Fruit fly (Drosophila melanogaster) whole organism, pupa: Measurements from ENCODE around the gene CG14187.

Experiments used
- CG10348 ChIP-seq: fragments of 200-800 bp; sonication (Bioruptor generic); IDR thresholded peaks from 2 replicates; pipeline ENCODE4 v1.3.6; 2022; ENCODE audit warnings: missing biosample characterization, missing genetic modification characterization
- CG12605 ChIP-seq: fragments of 200-800 bp; sonication (Bioruptor generic); IDR thresholded peaks from 2 replicates; pipeline ENCODE4 v1.3.6; 2022; ENCODE audit warnings: missing biosample characterization, missing genetic modification characterization
- CG13204 ChIP-seq: fragments of 200-800 bp; sonication (Bioruptor generic); optimal IDR thresholded peaks from 2 replicates; lab custom pipeline; 2018; ENCODE audit warnings: missing biosample characterization, mild to moderate bottlenecking, missing genetic modification characterization, moderate library complexity
- CG14655 ChIP-seq: fragments of 200-800 bp; sonication (Bioruptor generic); optimal IDR thresholded peaks from 3 replicates; lab custom pipeline; 2017; ENCODE audit warnings: mild to moderate bottlenecking, missing biosample characterization, missing genetic modification reagents, missing genetic modification characterization
- CG15710 ChIP-seq: fragments of 200-800 bp; sonication (Bioruptor generic); optimal IDR thresholded peaks from 2 replicates; lab custom pipeline; 2018; ENCODE audit warnings: missing biosample characterization, mild to moderate bottlenecking, missing genetic modification characterization, moderate library complexity
- CG17806 ChIP-seq: fragments of 200-800 bp; sonication (Bioruptor generic); optimal IDR thresholded peaks from 2 replicates; lab custom pipeline; 2018; ENCODE audit warnings: missing biosample characterization, mild to moderate bottlenecking, missing genetic modification characterization, moderate library complexity
- CG32121 ChIP-seq: fragments of 200-800 bp; sonication (Bioruptor generic); IDR thresholded peaks from 2 replicates; pipeline ENCODE4 v1.3.6; 2022; ENCODE audit warnings: missing biosample characterization, missing genetic modification characterization
- CG34367 ChIP-seq: fragments of 200-800 bp; sonication (Bioruptor generic); optimal IDR thresholded peaks from 2 replicates; lab custom pipeline; 2018; ENCODE audit warnings: missing biosample characterization, mild to moderate bottlenecking, missing genetic modification characterization
- CG4496 ChIP-seq: fragments of 200-800 bp; sonication (Bioruptor generic); IDR thresholded peaks from 3 replicates; pipeline ENCODE4 v1.3.6; 2022; ENCODE audit warnings: missing biosample characterization, missing genetic modification characterization
- CG8159 ChIP-seq: fragments of 200-800 bp; sonication (Bioruptor generic); optimal IDR thresholded peaks from 3 replicates; lab custom pipeline; 2018; ENCODE audit warnings: missing biosample characterization, mild to moderate bottlenecking, missing genetic modification characterization, moderate library complexity
- CG8301 ChIP-seq: fragments of 200-800 bp; sonication (Bioruptor generic); optimal IDR thresholded peaks from 2 replicates; lab custom pipeline; 2018; ENCODE audit warnings: missing biosample characterization, mild to moderate bottlenecking, missing genetic modification characterization
- CG9948 ChIP-seq: fragments of 200-800 bp; sonication (Bioruptor generic); optimal IDR thresholded peaks from 2 replicates; lab custom pipeline; 2018; ENCODE audit warnings: missing biosample characterization, mild to moderate bottlenecking, missing genetic modification characterization, moderate library complexity
- D1 ChIP-seq: fragments of 200-800 bp; sonication (Bioruptor generic); optimal IDR thresholded peaks from 2 replicates; lab custom pipeline; 2018; ENCODE audit warnings: missing biosample characterization, mild to moderate bottlenecking, missing genetic modification characterization, moderate library complexity
- EcR ChIP-seq: fragments of 200-800 bp; sonication (Bioruptor generic); optimal IDR thresholded peaks from 3 replicates; lab custom pipeline; 2019; ENCODE audit warnings: missing biosample characterization, missing genetic modification characterization, mild to moderate bottlenecking, moderate library complexity, missing genetic modification reagents
- Ets98B ChIP-seq: fragments of 200-800 bp; sonication (Bioruptor generic); IDR thresholded peaks from 2 replicates; pipeline ENCODE4 v1.3.6; 2022; ENCODE audit warnings: missing biosample characterization, missing genetic modification characterization
- Pif1A ChIP-seq: fragments of 200-800 bp; sonication (Bioruptor generic); optimal IDR thresholded peaks from 3 replicates; lab custom pipeline; 2016; ENCODE audit warnings: missing biosample characterization, missing genetic modification characterization
- Pif1B ChIP-seq: fragments of 200-800 bp; sonication (Bioruptor generic); optimal IDR thresholded peaks from 3 replicates; lab custom pipeline; 2016; ENCODE audit warnings: missing biosample characterization, missing genetic modification characterization
- Snoo ChIP-seq: fragments of 200-800 bp; sonication (Bioruptor generic); optimal IDR thresholded peaks from 3 replicates; lab custom pipeline; 2017; ENCODE audit warnings: missing biosample characterization, mild to moderate bottlenecking, missing genetic modification characterization, inconsistent platforms
- fd96Ca ChIP-seq: fragments of 200-800 bp; sonication (Bioruptor generic); IDR thresholded peaks from 3 replicates; pipeline ENCODE4 v1.3.6; 2022; ENCODE audit warnings: missing biosample characterization, missing genetic modification characterization
- gl ChIP-seq: fragments of 200-800 bp; sonication (Bioruptor generic); optimal IDR thresholded peaks from 2 replicates; lab custom pipeline; 2018; ENCODE audit warnings: missing biosample characterization, mild to moderate bottlenecking, missing genetic modification characterization
- rn ChIP-seq: fragments of 200-800 bp; sonication (Bioruptor generic); IDR thresholded peaks from 2 replicates; pipeline ENCODE4 v1.3.6; 2022; ENCODE audit warnings: missing biosample characterization, missing genetic modification characterization

Gene CG14187

DNA sequence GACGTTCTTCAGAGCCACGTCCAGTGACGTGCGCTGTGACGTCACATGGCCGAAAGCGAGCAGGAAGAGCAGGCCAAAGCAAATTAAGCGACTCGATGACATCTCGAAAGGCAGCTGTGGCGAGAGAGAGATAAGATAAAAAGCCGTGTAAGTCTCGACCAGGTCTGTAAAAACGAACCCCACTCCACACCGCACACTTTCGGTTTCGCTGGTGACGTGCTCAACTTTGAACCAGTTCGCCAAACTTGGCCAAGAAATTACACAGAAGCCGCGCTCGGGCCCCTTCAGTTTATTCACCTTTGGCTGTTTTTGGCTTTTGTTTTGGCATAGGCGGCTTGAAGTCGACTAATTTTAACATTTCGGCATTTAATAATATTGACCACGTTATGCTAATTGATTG is 13.5 kb upstream of the CG14187 start:
- TF ChIP-seq CG14655 (GFP tag; lab: Kevin White, UChicago) = no peak
- no peak for TF ChIP-seq CG9948 (tag; lab: Kevin White, UChicago)
- TF ChIP-seq CG13204 (GFP tag; lab: Kevin White, UChicago) = peak; percentile 37
- TF ChIP-seq CG12605 (GFP tag; lab: Robert Waterston, UW) = no peak
- no peak for TF ChIP-seq D1 (tag; lab: Kevin White, UChicago)
- 0 out of 3 replicates have a peak, but pooled peaks have one; percentile 51 for TF ChIP-seq CG4496 (GFP tag; lab: Robert Waterston, UW)
- no peak for TF ChIP-seq Ets98B
- no peak for TF ChIP-seq Pif1A (GFP tag; lab: Kevin White, UChicago)
- TF ChIP-seq CG8301 (tag; lab: Kevin White, UChicago) = no peak
- peak; percentile 41 for TF ChIP-seq EcR (GFP tag; lab: Kevin White, UChicago)
- TF ChIP-seq CG15710 (tag; lab: Kevin White, UChicago) = no peak
- no peak for TF ChIP-seq fd96Ca (GFP tag; lab: Robert Waterston, UW)
- no peak for TF ChIP-seq CG8159

dm6 chr3L:20123038-20123437 is 10.4 kb upstream of the CG14187 start:
- TF ChIP-seq Pif1B = no peak
- TF ChIP-seq CG14655 (GFP tag; lab: Kevin White, UChicago) = no peak
- TF ChIP-seq Pif1A (GFP tag; lab: Kevin White, UChicago) = no peak
- TF ChIP-seq CG8159 = no peak
- no peak for TF ChIP-seq CG17806 (tag; lab: Kevin White, UChicago)
- no peak for TF ChIP-seq CG15710 (tag; lab: Kevin White, UChicago)
- no peak for TF ChIP-seq CG34367 (tag; lab: Kevin White, UChicago)
- no peak for TF ChIP-seq CG13204 (GFP tag; lab: Kevin White, UChicago)
- no peak for TF ChIP-seq CG9948 (tag; lab: Kevin White, UChicago)
- no peak for TF ChIP-seq D1 (tag; lab: Kevin White, UChicago)
- TF ChIP-seq CG4496 (GFP tag; lab: Robert Waterston, UW) = no peak
- no peak for TF ChIP-seq Snoo (tag; lab: Kevin White, UChicago)
- no peak for TF ChIP-seq CG10348
- TF ChIP-seq, all 21 proteins: peak for 0

- no peak for TF ChIP-seq CG14655 (GFP tag; lab: Kevin White, UChicago)
- no peak for TF ChIP-seq CG4496 (GFP tag; lab: Robert Waterston, UW)
- TF ChIP-seq CG12605 (GFP tag; lab: Robert Waterston, UW) = no peak
- no peak for TF ChIP-seq rn (GFP tag; lab: Robert Waterston, UW)
- TF ChIP-seq Pif1A (GFP tag; lab: Kevin White, UChicago) = no peak
- no peak for TF ChIP-seq CG8159
- no peak for TF ChIP-seq Pif1B
- no peak for TF ChIP-seq CG8301 (tag; lab: Kevin White, UChicago)
These were observed 1.2 kb downstream of the CG14187 start, which contains the start of gene Ir76b for dm6 chr3L:20111434-20111833. Gene Ir76b, minus strand, starts transcription at chr3L:20111534.

- TF ChIP-seq CG14655 (GFP tag; lab: Kevin White, UChicago) (no peak), CG17806 (tag; lab: Kevin White, UChicago) (no peak), CG32121 (GFP tag; lab: Robert Waterston, UW) (no peak), Pif1B (no peak), Snoo (tag; lab: Kevin White, UChicago) (no peak), CG9948 (tag; lab: Kevin White, UChicago) (no peak), Pif1A (GFP tag; lab: Kevin White, UChicago) (no peak), CG4496 (GFP tag; lab: Robert Waterston, UW) (no peak), D1 (tag; lab: Kevin White, UChicago) (no peak), gl (tag; lab: Kevin White, UChicago) (no peak), CG8301 (tag; lab: Kevin White, UChicago) (no peak), Ets98B (no peak), CG13204 (GFP tag; lab: Kevin White, UChicago) (no peak), rn (GFP tag; lab: Robert Waterston, UW) (no peak), CG12605 (GFP tag; lab: Robert Waterston, UW) (no peak), EcR (GFP tag; lab: Kevin White, UChicago) (no peak), CG8159 (no peak), CG10348 (no peak), CG34367 (tag; lab: Kevin White, UChicago) (no peak), CG15710 (tag; lab: Kevin White, UChicago) (no peak)
These were observed 6.9 kb downstream of the CG14187 start, which contains the start of gene CG14185 for dm6 chr3L:20105794-20106193. Gene CG14185, plus strand, starts transcription at chr3L:20106094.

DNA sequence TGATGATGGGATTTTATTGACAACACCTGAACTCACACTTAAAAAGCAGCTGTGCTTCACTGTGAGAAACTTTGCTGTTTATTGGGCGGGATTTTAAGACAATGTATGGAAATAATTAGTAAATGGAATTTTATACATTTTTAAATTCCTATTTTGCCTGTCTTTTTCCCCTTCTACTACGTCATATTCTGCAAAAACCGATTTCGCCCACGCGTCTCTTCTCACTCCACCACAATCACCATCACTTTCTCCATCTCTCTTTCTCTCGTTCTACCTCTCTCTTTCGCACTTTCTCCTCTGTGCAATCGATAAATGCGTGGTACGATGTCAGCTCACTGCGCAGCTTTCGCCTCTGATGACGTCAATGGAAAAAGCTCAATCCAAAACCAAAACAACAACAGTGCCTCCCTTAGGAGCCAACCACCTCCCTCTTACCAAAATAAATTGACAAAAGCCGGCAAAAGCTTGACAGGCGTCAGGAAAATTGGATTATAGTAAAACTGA is 8.1 kb downstream of the CG14187 start:
- TF ChIP-seq D1 (tag; lab: Kevin White, UChicago) (no peak), rn (GFP tag; lab: Robert Waterston, UW) (no peak), CG4496 (GFP tag; lab: Robert Waterston, UW) (no peak), CG12605 (GFP tag; lab: Robert Waterston, UW) (no peak)

dm6 chr3L:20103777-20104542 is 8.7 kb downstream of the CG14187 start, which contains the start of gene CG14186:
Gene CG14186, minus strand, starts transcription at chr3L:20103827.
- TF ChIP-seq CG15710 (tag; lab: Kevin White, UChicago) (no peak), CG4496 (GFP tag; lab: Robert Waterston, UW) (0 out of 3 replicates have a peak, but pooled peaks have one; percentile 14), fd96Ca (GFP tag; lab: Robert Waterston, UW) (0 out of 3 replicates have a peak, but pooled peaks have one; percentile 11)
